Fruit fly (Drosophila melanogaster) whole organism, embryonic: ENCODE measurements around the gene loj.

Source experiments
- Atf-2 ChIP-seq: fragments of 200-800 bp; sonication (Bioruptor generic); optimal IDR thresholded peaks from 2 replicates; lab custom pipeline; 2016; ENCODE audit warnings: missing biosample characterization, missing genetic modification characterization
- Blimp-1 ChIP-seq: fragments of 200-800 bp; sonication (Bioruptor generic); optimal IDR thresholded peaks from 3 replicates; lab custom pipeline; 2018; ENCODE audit warnings: missing biosample characterization, missing genetic modification characterization, mild to moderate bottlenecking, moderate library complexity, missing genetic modification reagents
- CG10147 ChIP-seq: fragments of 200-800 bp; sonication (Bioruptor generic); optimal IDR thresholded peaks from 2 replicates; lab custom pipeline; 2019; ENCODE audit warnings: missing biosample characterization, mild to moderate bottlenecking, missing genetic modification characterization, moderate library complexity
- CG10267 ChIP-seq: fragments of 200-800 bp; sonication (Bioruptor generic); optimal IDR thresholded peaks from 2 replicates; lab custom pipeline; 2018; ENCODE audit warnings: missing biosample characterization, mild to moderate bottlenecking, missing genetic modification characterization, moderate library complexity
- CG11696 ChIP-seq: fragments of 200-800 bp; sonication (Bioruptor generic); IDR thresholded peaks from 2 replicates; pipeline ENCODE4 v1.3.6; 2022; ENCODE audit warnings: missing biosample characterization, missing genetic modification characterization
- CG12071 ChIP-seq: fragments of 200-800 bp; sonication (Bioruptor generic); optimal IDR thresholded peaks from 3 replicates; lab custom pipeline; 2018; ENCODE audit warnings: missing biosample characterization, mild to moderate bottlenecking, missing genetic modification characterization
- CG13775 ChIP-seq: fragments of 200-800 bp; sonication (Bioruptor generic); optimal IDR thresholded peaks from 3 replicates; lab custom pipeline; 2017; ENCODE audit warnings: missing biosample characterization, mild to moderate bottlenecking, missing genetic modification characterization
- CG14441 ChIP-seq: fragments of 200-800 bp; sonication (Bioruptor generic); IDR thresholded peaks from 2 replicates; pipeline ENCODE4 v1.3.6; 2022; ENCODE audit warnings: missing biosample characterization, missing genetic modification characterization
- CG1529 ChIP-seq: fragments of 200-800 bp; sonication (Bioruptor generic); optimal IDR thresholded peaks from 3 replicates; lab custom pipeline; 2018; ENCODE audit warnings: missing biosample characterization, missing genetic modification characterization
- CG16863 ChIP-seq: fragments of 200-800 bp; sonication (Bioruptor generic); optimal IDR thresholded peaks from 3 replicates; lab custom pipeline; 2016; ENCODE audit warnings: missing biosample characterization, missing genetic modification characterization
- CG1832 ChIP-seq: fragments of 200-800 bp; sonication (Bioruptor generic); optimal IDR thresholded peaks from 2 replicates; lab custom pipeline; 2017; ENCODE audit warnings: missing biosample characterization, mild to moderate bottlenecking, missing genetic modification characterization, inconsistent platforms
- CG2678 ChIP-seq: fragments of 200-800 bp; sonication (Bioruptor generic); optimal IDR thresholded peaks from 3 replicates; lab custom pipeline; 2019; ENCODE audit warnings: missing biosample characterization, mild to moderate bottlenecking, missing genetic modification characterization, moderate library complexity
- CG31388 ChIP-seq: fragments of 200-800 bp; sonication (Bioruptor generic); optimal IDR thresholded peaks from 2 replicates; lab custom pipeline; 2016; ENCODE audit warnings: missing biosample characterization, missing genetic modification characterization
- CG33557 ChIP-seq: fragments of 200-800 bp; sonication (Bioruptor generic); optimal IDR thresholded peaks from 2 replicates; lab custom pipeline; 2019; ENCODE audit warnings: missing biosample characterization, mild to moderate bottlenecking, missing genetic modification characterization, moderate library complexity
- CG4360 ChIP-seq: fragments of 200-800 bp; sonication (Bioruptor generic); IDR thresholded peaks from 2 replicates; pipeline ENCODE4 v1.3.6; 2022; ENCODE audit warnings: missing biosample characterization, missing genetic modification characterization
- CG4404 ChIP-seq: fragments of 200-800 bp; sonication (Bioruptor generic); IDR thresholded peaks from 2 replicates; pipeline ENCODE4 v1.3.6; 2022; ENCODE audit warnings: missing biosample characterization, missing genetic modification characterization
- CG7963 ChIP-seq: fragments of 200-800 bp; sonication (Bioruptor generic); IDR thresholded peaks from 3 replicates; pipeline ENCODE4 v1.3.6; 2022; ENCODE audit warnings: missing biosample characterization, missing genetic modification characterization; ENCODE audit not compliant: partially characterized antibody
- CG8089 ChIP-seq: fragments of 200-800 bp; sonication (Bioruptor generic); optimal IDR thresholded peaks from 3 replicates; lab custom pipeline; 2016; ENCODE audit warnings: missing biosample characterization, missing genetic modification characterization
- CG8359 ChIP-seq: fragments of 200-800 bp; sonication (Bioruptor generic); optimal IDR thresholded peaks from 2 replicates; lab custom pipeline; 2017; ENCODE audit warnings: missing biosample characterization, mild to moderate bottlenecking, missing genetic modification characterization, borderline replicate concordance
- CG8924 ChIP-seq: fragments of 200-800 bp; optimal IDR thresholded peaks from 3 replicates; lab custom pipeline; 2019; ENCODE audit warnings: missing biosample characterization, mild to moderate bottlenecking, missing genetic modification characterization, moderate library complexity
- D19B ChIP-seq: fragments of 200-800 bp; sonication (Bioruptor generic); optimal IDR thresholded peaks from 2 replicates; lab custom pipeline; 2017; ENCODE audit warnings: missing biosample characterization, mild to moderate bottlenecking, missing genetic modification characterization
- Dbx ChIP-seq: fragments of 200-800 bp; sonication (Bioruptor generic); IDR thresholded peaks from 3 replicates; pipeline ENCODE4 v1.3.6; 2022; ENCODE audit warnings: missing biosample characterization, missing genetic modification characterization
- Dek ChIP-seq: fragments of 200-800 bp; sonication (Bioruptor generic); optimal IDR thresholded peaks from 3 replicates; lab custom pipeline; 2019; ENCODE audit warnings: missing biosample characterization, mild to moderate bottlenecking, missing genetic modification characterization, moderate library complexity
- Dip2 ChIP-seq: fragments of 200-800 bp; sonication (Bioruptor generic); IDR thresholded peaks from 2 replicates; pipeline ENCODE4 v1.3.6; 2022; ENCODE audit warnings: missing biosample characterization, missing genetic modification characterization
- Dip3 ChIP-seq: fragments of 200-800 bp; sonication (Bioruptor generic); optimal IDR thresholded peaks from 3 replicates; lab custom pipeline; 2016; ENCODE audit warnings: missing biosample characterization, missing genetic modification characterization
- Gug ChIP-seq: fragments of 200-800 bp; sonication (Bioruptor generic); IDR thresholded peaks from 4 replicates; pipeline ENCODE4 v1.3.6; 2022; ENCODE audit warnings: missing biosample characterization, missing genetic modification characterization
- HHEX ChIP-seq: fragments of 200-800 bp; sonication (Bioruptor generic); optimal IDR thresholded peaks from 3 replicates; lab custom pipeline; 2017; ENCODE audit warnings: missing biosample characterization, mild to moderate bottlenecking, missing genetic modification characterization, missing genetic modification reagents
- HLHmδ ChIP-seq: fragments of 200-800 bp; sonication (Bioruptor generic); optimal IDR thresholded peaks from 2 replicates; lab custom pipeline; 2018; ENCODE audit warnings: missing biosample characterization, mild to moderate bottlenecking, missing genetic modification characterization, moderate library complexity
- Hey ChIP-seq: fragments of 200-800 bp; sonication (Bioruptor generic); optimal IDR thresholded peaks from 3 replicates; lab custom pipeline; 2018; ENCODE audit warnings: missing biosample characterization, mild to moderate bottlenecking, missing genetic modification characterization
- NfI ChIP-seq: fragments of 200-800 bp; sonication (Bioruptor generic); optimal IDR thresholded peaks from 3 replicates; lab custom pipeline; 2018; ENCODE audit warnings: missing biosample characterization, mild to moderate bottlenecking, missing genetic modification characterization, moderate library complexity
- Ravus ChIP-seq: fragments of 200-800 bp; sonication (Bioruptor generic); IDR thresholded peaks from 2 replicates; pipeline ENCODE4 v1.3.6; 2022; ENCODE audit warnings: missing biosample characterization, missing genetic modification characterization
- Rx ChIP-seq: fragments of 200-800 bp; sonication (Bioruptor generic); IDR thresholded peaks from 2 replicates; pipeline ENCODE4 v1.3.6; 2022; ENCODE audit warnings: missing biosample characterization, missing genetic modification characterization
- ase ChIP-seq: fragments of 200-800 bp; sonication (Bioruptor generic); IDR thresholded peaks from 3 replicates; pipeline ENCODE4 v1.3.6; 2022; ENCODE audit warnings: missing biosample characterization, missing genetic modification characterization
- bcd ChIP-seq: fragments of 200-800 bp; sonication (Bioruptor generic); optimal IDR thresholded peaks from 2 replicates; lab custom pipeline; 2017; ENCODE audit warnings: missing biosample characterization, mild to moderate bottlenecking, missing genetic modification characterization
- chinmo ChIP-seq: fragments of 200-800 bp; sonication (Bioruptor generic); IDR thresholded peaks from 4 replicates; pipeline ENCODE4 v1.3.6; 2022; ENCODE audit warnings: missing biosample characterization, missing genetic modification characterization; ENCODE audit not compliant: partially characterized antibody
- croc ChIP-seq: fragments of 200-800 bp; sonication (Bioruptor generic); conservative IDR thresholded peaks from 3 replicates; pipeline ENCODE4 v1.3.6; 2022; ENCODE audit warnings: missing biosample characterization, missing genetic modification characterization
- dimm ChIP-seq: fragments of 200-800 bp; sonication (Bioruptor generic); IDR thresholded peaks from 2 replicates; pipeline ENCODE4 v1.3.6; 2022; ENCODE audit warnings: missing biosample characterization, missing genetic modification characterization
- eve ChIP-seq, 2 experiments: fragments of >200 bp; optimal IDR thresholded peaks; 2 replicates each; lab custom pipeline; 2017; ENCODE audit warnings: missing biosample characterization in 2 of 2, missing genetic modification characterization in 2 of 2
- her ChIP-seq: fragments of 200-800 bp; sonication (Bioruptor generic); optimal IDR thresholded peaks from 2 replicates; lab custom pipeline; 2016; ENCODE audit warnings: missing biosample characterization, missing genetic modification characterization
- knrl ChIP-seq: fragments of 200-800 bp; sonication (Bioruptor generic); IDR thresholded peaks from 3 replicates; pipeline ENCODE4 v1.3.6; 2022; ENCODE audit warnings: missing biosample characterization, missing genetic modification characterization; ENCODE audit not compliant: partially characterized antibody
- lab ChIP-seq: fragments of 200-800 bp; sonication (Bioruptor generic); optimal IDR thresholded peaks from 3 replicates; lab custom pipeline; 2017; ENCODE audit warnings: missing biosample characterization, missing genetic modification characterization, mild to moderate bottlenecking, moderate library complexity, missing genetic modification reagents
- lilli ChIP-seq: fragments of 200-800 bp; sonication (Bioruptor generic); optimal IDR thresholded peaks from 3 replicates; lab custom pipeline; 2016; ENCODE audit warnings: missing biosample characterization, missing genetic modification characterization
- luna ChIP-seq: fragments of 200-800 bp; sonication (Bioruptor generic); optimal IDR thresholded peaks from 2 replicates; lab custom pipeline; 2016; ENCODE audit warnings: missing biosample characterization, missing genetic modification characterization
- mam ChIP-seq: fragments of 200-800 bp; sonication (Bioruptor generic); optimal IDR thresholded peaks from 3 replicates; lab custom pipeline; 2016; ENCODE audit warnings: missing biosample characterization, missing genetic modification characterization
- otp ChIP-seq: fragments of 200-800 bp; sonication (Bioruptor generic); IDR thresholded peaks from 3 replicates; pipeline ENCODE4, ENCODE4 v1.3.6; 2022; ENCODE audit warnings: missing biosample characterization, missing genetic modification characterization
- pb ChIP-seq: fragments of 200-800 bp; sonication (Bioruptor generic); optimal IDR thresholded peaks from 3 replicates; lab custom pipeline; 2016; ENCODE audit warnings: missing biosample characterization, missing genetic modification characterization
- pho ChIP-seq: fragments of 200-800 bp; sonication (Bioruptor generic); optimal IDR thresholded peaks from 2 replicates; lab custom pipeline; 2016; ENCODE audit warnings: missing biosample characterization, missing genetic modification characterization
- pita ChIP-seq: fragments of 200-800 bp; sonication (Bioruptor generic); optimal IDR thresholded peaks from 2 replicates; lab custom pipeline; 2017; ENCODE audit warnings: missing biosample characterization, mild to moderate bottlenecking, missing genetic modification characterization
- pnt ChIP-seq: fragments of 200-800 bp; sonication (Bioruptor generic); optimal IDR thresholded peaks from 3 replicates; lab custom pipeline; 2016; ENCODE audit warnings: missing biosample characterization, missing genetic modification characterization
- run ChIP-seq: fragments of 200-800 bp; sonication (Bioruptor generic); optimal IDR thresholded peaks from 3 replicates; lab custom pipeline; 2018; ENCODE audit warnings: missing biosample characterization, mild to moderate bottlenecking, missing genetic modification characterization
- schlank ChIP-seq: fragments of 200-800 bp; sonication (Bioruptor generic); optimal IDR thresholded peaks from 2 replicates; lab custom pipeline; 2018; ENCODE audit warnings: missing biosample characterization, mild to moderate bottlenecking, missing genetic modification characterization

The loj gene

DNA sequence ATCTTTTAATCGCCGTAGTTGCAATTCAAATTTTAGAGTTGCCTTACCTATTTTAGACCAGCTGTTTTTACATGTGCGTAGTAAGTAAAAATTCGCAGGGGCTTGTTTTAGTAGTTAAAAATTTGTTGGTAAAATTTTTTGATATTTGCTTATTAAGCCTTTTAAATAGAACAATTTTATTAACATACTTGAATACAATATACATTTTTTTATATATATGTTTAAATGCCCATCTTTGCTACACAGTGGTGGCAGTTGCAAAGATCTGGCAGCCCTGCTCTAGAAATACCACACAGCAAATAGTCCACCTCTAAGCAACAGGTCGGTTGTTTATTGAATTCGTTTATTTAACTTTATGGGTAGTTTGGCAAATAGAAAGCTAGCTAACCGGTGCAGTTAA, at the start of gene loj, which contains the start of gene CG10467 (continued):
- TF ChIP-seq bcd (GFP tag; lab: Kevin White, UChicago) (peak; percentile 95), chinmo (no peak), CG7963 (no peak), CG2678 (tag; lab: Kevin White, UChicago) (peak; percentile 95), Rx (peak; percentile 94), pnt (GFP tag; lab: Kevin White, UChicago) (peak; percentile 82), Dip3 (GFP tag; lab: Kevin White, UChicago) (peak; percentile 84), ase (GFP tag; lab: Robert Waterston, UW) (peak; percentile 96), schlank (tag; lab: Kevin White, UChicago) (peak; percentile 64), CG10147 (GFP tag; lab: Kevin White, UChicago) (peak; percentile 92), CG4360 (peak; percentile 53), Gug (GFP tag; lab: Robert Waterston, UW) (peak; percentile 98), D19B (GFP tag; lab: Kevin White, UChicago) (peak; percentile 81), luna (peak; percentile 5), CG4404 (peak; percentile 98), CG14441 (GFP tag; lab: Robert Waterston, UW) (peak; percentile 98), CG8924 (peak; percentile 96), CG8089 (GFP tag; lab: Kevin White, UChicago) (peak; percentile 68), eve (GFP tag; optimal IDR thresholded peaks at IDR 0.05; lab: Kevin White, UChicago) (no peak), CG1529 (GFP tag; lab: Kevin White, UChicago) (peak; percentile 82), Dip2 (GFP tag; lab: Robert Waterston, UW) (peak; percentile 56; the same call in 1 of the 2 replicates), CG33557 (GFP tag; lab: Kevin White, UChicago) (peak; percentile 92), pho (peak; percentile 85), lilli (GFP tag; lab: Kevin White, UChicago) (peak; percentile 95), lab (peak; percentile 94), her (GFP tag; lab: Kevin White, UChicago) (peak; percentile 45), CG16863 (peak; percentile 67), dimm (GFP tag; lab: Robert Waterston, UW) (peak; percentile 91), Ravus (peak; percentile 88), NfI (GFP tag; lab: Kevin White, UChicago) (peak; percentile 94), Dek (peak; percentile 93), CG10267 (tag; lab: Kevin White, UChicago) (peak; percentile 90), CG1832 (no peak), pita (no peak), otp (GFP tag; lab: Robert Waterston, UW) (peak; percentile 94), CG12071 (GFP tag; lab: Kevin White, UChicago) (peak; percentile 43), CG13775 (GFP tag; lab: Kevin White, UChicago) (peak; percentile 96), pb (GFP tag; lab: Kevin White, UChicago) (peak; percentile 2), HLHmδ (GFP tag; lab: Kevin White, UChicago) (no peak), mam (GFP tag; lab: Kevin White, UChicago) (peak; percentile 93), Atf-2 (peak; percentile 60), Dbx (GFP tag; lab: Robert Waterston, UW) (peak; percentile 98), Blimp-1 (GFP tag; lab: Kevin White, UChicago) (peak; percentile 94), CG31388 (GFP tag; lab: Kevin White, UChicago) (peak; percentile 93), CG8359 (GFP tag; lab: Kevin White, UChicago) (peak; percentile 67), CG11696 (peak; percentile 78), Hey (peak; percentile 61), croc (GFP tag; lab: Robert Waterston, UW) (peak; percentile 97), HHEX (GFP tag; lab: Kevin White, UChicago) (peak; percentile 91), knrl (GFP tag; lab: Robert Waterston, UW) (peak; percentile 86), run (tag; lab: Kevin White, UChicago) (peak; percentile 77)
